Fruit fly (Drosophila melanogaster) S2 (cell line): ENCODE measurements around the gene CG15754.

Experiments
- CG8478 ChIP-seq: fragments of >200 bp; optimal IDR thresholded peaks from 2 replicates; lab custom pipeline; 2018
- CTCF ChIP-seq, 2 experiments: fragments of >200 bp; optimal IDR thresholded peaks; 2 replicates each; lab custom pipeline; 2018

The CG15754 gene

dm6 chrX:13527706-13528105 is at the start of gene CG15754:
Gene CG15754 (plus strand): TSS chrX:13528006.
- TF ChIP-seq CTCF (optimal IDR thresholded peaks at IDR 0.05; lab: Kevin White, UChicago) (no peak), CG8478 (lab: Kevin White, UChicago) (no peak)

DNA sequence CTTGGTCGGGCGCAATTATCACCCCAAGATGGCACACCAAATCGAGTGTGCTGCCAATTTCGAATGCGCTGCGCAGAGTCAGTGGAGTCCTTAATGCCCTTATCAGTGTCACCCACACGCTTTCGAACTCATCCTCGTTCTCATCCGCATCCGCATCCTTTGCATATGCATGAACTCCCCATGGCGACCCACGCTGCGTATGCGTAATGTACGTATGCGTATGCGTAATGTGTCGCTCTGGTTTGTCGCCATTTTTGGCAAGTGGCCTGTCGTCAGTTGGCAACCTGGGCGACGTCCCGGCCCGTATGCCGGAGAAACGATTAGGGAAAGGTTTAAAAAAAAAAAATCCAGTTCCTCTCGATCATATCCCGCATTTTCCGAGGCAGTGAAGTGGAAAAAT is 48.8 kb upstream of the CG15754 start:
- no peak for TF ChIP-seq CG8478 (lab: Kevin White, UChicago)
- TF ChIP-seq CTCF (optimal IDR thresholded peaks at IDR 0.05; lab: Kevin White, UChicago) = no peak

DNA sequence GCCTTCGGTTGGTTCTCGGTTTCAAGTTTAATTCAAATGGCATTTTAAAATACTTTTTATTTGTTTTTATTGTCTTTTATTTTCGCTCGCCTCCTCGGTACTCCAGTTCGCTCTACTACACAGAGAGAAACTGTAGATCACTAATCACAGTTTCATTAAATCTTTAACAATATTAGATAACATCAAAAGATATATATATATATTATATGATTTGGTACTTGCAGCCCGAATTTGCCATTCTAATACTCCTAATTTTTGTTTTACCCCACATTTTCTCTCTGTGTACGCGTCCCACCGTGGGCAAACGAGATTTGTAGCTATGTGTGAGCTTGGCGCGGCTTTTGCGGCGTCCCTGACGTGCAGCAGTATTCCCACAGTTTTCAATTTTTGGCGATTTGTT is 1.9 kb downstream of the CG15754 start:
- TF ChIP-seq CG8478 (lab: Kevin White, UChicago) (no peak), CTCF (optimal IDR thresholded peaks at IDR 0.05; lab: Kevin White, UChicago) (no peak)

DNA sequence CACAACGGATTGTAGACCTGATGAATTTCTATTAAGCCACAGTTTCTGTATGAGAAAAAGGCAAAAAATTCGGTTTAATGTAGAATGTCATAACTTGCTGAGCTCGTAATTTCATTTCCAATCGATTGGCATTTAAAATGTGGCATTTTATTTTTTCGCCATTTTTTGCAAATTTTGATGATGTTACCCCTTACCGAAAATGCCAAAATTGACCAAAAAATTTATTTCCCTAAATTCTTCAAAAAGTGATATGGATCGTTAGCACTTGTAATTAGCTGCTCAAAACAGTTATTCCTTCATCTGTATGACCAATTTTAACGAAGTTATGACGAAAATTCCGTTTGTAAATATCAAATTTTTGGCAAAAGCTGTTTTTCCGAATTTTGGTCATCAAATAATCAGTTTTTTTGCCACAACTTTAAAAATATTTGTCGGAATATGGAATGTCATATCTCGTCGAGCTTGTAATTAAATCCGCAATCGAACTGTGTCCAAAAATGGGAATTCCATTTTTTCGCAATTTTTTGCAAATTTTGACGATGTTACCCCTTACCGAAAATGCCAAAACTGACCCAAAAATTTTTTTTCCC is 2.5 kb downstream of the CG15754 start, which contains the start of gene CG44428:
TSS of gene CG44428 (minus strand) at position 51 of the 590 bp plus-strand sequence.
- no peak for TF ChIP-seq CTCF (optimal IDR thresholded peaks at IDR 0.05; lab: Kevin White, UChicago)
- TF ChIP-seq CG8478 (lab: Kevin White, UChicago) = no peak

DNA sequence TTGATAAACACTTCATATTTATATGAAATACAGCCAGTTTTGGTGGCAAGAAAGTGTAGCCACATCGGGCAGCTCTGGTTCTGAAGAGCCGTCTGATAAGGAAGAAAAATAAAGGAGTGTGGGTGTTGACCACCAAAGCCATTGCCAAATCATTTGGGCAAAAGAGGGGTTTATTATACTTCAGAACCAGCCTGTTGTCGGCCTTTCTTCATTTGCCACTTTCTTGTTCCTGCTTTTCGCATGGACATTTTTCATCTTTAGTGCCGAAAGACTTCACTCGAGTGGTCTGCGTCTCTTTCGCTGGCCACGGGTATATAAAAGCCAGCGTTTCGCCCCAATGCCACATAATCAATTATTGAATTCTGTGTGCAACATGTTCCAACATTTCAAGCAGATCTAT is 6.3 kb downstream of the CG15754 start, which contains the start of gene CG15756:
TSS of gene CG15756 (plus strand) at position 301 of the 400 bp plus-strand sequence.
- TF ChIP-seq CG8478 (lab: Kevin White, UChicago) (no peak), CTCF (optimal IDR thresholded peaks at IDR 0.05; lab: Kevin White, UChicago) (no peak)

dm6 chrX:13536776-13537175 is 9.0 kb downstream of the CG15754 start:
- TF ChIP-seq CG8478 (lab: Kevin White, UChicago) = no peak
- no peak for TF ChIP-seq CTCF (optimal IDR thresholded peaks at IDR 0.05; lab: Kevin White, UChicago)

dm6 chrX:13539448-13539847 is 11.6 kb downstream of the CG15754 start:
- TF ChIP-seq CG8478 (lab: Kevin White, UChicago) (no peak), CTCF (optimal IDR thresholded peaks at IDR 0.05; lab: Kevin White, UChicago) (no peak)

DNA sequence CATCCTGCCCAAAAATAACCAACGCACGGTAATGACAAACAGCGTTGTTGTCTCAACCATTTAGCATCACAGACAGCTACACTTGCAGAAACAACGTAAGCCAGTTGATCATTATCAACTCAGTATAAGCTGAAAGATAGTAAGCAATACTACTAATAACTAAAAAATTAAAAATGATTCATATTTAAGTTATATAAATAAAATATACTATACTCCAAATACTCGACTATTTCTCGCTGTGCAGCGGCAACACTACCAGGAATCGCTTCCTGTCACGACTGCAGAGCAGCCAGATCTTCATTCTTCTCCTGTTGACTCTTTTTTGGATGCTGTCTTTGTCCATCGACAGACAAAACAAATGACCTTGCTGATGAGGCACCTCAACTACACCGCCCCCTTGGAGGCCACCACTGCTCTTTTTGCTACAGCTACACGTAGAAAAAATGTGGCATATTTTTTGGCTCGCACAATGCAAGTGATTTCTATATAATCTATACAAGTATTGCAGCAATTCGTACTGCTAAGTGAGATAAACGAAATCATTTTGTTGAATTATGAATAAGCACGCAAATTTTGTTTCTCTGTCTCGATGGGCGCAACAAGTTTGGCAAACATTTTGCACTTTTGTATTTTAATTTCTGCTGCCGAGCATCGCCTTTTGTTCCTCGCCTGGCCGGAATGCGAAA is 13.3 kb downstream of the CG15754 start:
- TF ChIP-seq CTCF (optimal IDR thresholded peaks at IDR 0.05; lab: Kevin White, UChicago) = no peak
- no peak for TF ChIP-seq CG8478 (lab: Kevin White, UChicago)

DNA sequence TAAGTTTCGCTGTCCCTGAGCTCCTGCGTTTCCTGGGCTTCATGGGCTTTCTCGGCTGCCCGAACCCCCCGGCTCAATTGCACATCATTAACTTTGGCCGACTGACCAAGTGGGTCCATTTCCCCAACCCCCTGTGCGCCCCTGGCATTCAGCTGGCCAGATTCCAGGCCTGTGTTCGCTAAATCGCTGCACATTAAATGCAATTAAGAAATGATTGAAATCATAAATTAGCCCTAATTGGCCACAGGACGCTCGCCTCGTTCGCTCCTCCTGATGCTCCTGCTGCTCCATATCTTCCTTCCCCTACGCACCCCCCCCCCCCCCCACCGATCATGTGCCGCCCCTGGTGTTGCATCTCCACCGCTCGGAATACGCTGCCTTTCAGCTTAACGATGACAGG is 14.3 kb downstream of the CG15754 start:
- TF ChIP-seq CTCF (optimal IDR thresholded peaks at IDR 0.05; lab: Kevin White, UChicago) = no peak
- TF ChIP-seq CG8478 (lab: Kevin White, UChicago) = no peak

DNA sequence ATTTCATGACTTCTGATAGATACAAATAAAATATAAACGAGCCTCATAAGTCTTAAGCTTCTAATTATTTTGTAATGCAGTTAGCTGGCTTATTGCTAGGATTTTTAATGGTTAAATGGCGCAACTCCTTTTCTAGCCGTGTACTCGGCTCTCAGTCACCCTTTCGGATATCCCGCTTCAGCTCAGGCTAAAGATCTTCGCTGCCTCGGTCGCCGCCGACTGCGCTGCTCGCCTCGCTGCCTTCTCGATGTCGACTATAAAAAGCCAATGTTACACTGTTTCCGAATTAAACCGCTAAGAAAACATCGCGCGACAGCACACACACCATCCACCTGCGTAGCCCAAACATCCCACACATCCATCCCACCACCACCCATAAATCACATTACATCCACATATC is 15.5 kb downstream of the CG15754 start, which contains the start of gene Cpr12A:
TSS of gene Cpr12A (plus strand) at position 301 of the 400 bp plus-strand sequence.
- TF ChIP-seq CTCF (optimal IDR thresholded peaks at IDR 0.05; lab: Kevin White, UChicago) (no peak), CG8478 (lab: Kevin White, UChicago) (no peak)

DNA sequence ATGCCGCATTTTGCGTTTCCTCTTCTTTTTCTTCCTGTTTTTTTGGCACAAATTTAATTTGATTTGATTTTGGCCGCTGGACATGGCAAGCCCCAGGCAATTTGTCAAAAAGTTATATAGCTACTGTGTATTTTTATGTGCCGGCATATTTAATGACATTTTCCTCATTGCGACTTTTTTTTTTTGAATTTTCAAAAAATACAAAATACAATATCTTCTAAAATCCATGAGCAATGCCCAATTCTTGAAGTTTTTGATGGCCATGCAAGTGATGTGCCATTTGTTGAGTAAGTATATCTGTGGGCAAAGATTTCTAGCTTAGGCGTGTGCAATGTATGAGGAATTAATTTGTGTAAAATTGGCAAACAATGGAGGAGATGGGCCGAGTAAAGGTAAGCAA is 27.9 kb downstream of the CG15754 start, which contains the start of gene CG11816:
TSS of gene CG11816 (minus strand) at position 101 of the 400 bp plus-strand sequence.
- TF ChIP-seq CG8478 (lab: Kevin White, UChicago) = no peak
- TF ChIP-seq CTCF (optimal IDR thresholded peaks at IDR 0.05; lab: Kevin White, UChicago) = no peak

dm6 chrX:13556172-13556571 is 28.4 kb downstream of the CG15754 start, which contains the start of gene CG32631:
Gene CG32631 (plus strand): TSS chrX:13556472.
- TF ChIP-seq CG8478 (lab: Kevin White, UChicago) (no peak), CTCF (optimal IDR thresholded peaks at IDR 0.05; lab: Kevin White, UChicago) (no peak)

- TF ChIP-seq CG8478 (lab: Kevin White, UChicago) (no peak), CTCF (optimal IDR thresholded peaks at IDR 0.05; lab: Kevin White, UChicago) (no peak)
These were observed 33.6 kb downstream of the CG15754 start, which contains the start of gene CG32633 for dm6 chrX:13561371-13561770. Gene CG32633 (plus strand): TSS chrX:13561671.

dm6 chrX:13563042-13563441 is 35.2 kb downstream of the CG15754 start:
- no peak for TF ChIP-seq CG8478 (lab: Kevin White, UChicago)
- TF ChIP-seq CTCF (optimal IDR thresholded peaks at IDR 0.05; lab: Kevin White, UChicago) = no peak
